Worm (Caenorhabditis elegans) whole organism, midembryonic: ENCODE data around the gene T22F3.7.

Experiments used
- T22C8.4 ChIP-seq: fragments of 200-800 bp; sonication (Bioruptor generic); IDR thresholded peaks from 2 replicates; pipeline ENCODE4 v1.3.6; 2022; ENCODE audit warnings: missing genetic modification characterization, missing compliant biosample characterization
- cog-1 ChIP-seq: sonication (generic microtip); optimal IDR thresholded peaks from 2 replicates; lab custom pipeline; 2016; ENCODE audit warnings: missing genetic modification characterization, missing compliant biosample characterization
- flt-1 ChIP-seq: fragments of 200-800 bp; sonication (Bioruptor generic); IDR thresholded peaks from 2 replicates; pipeline ENCODE4 v1.3.6; 2022; ENCODE audit warnings: missing genetic modification characterization, missing compliant biosample characterization
- klf-2 ChIP-seq: fragments of 200-800 bp; sonication (Bioruptor generic); conservative IDR thresholded peaks from 2 replicates; pipeline ENCODE4 v1.3.6; 2022; ENCODE audit warnings: missing genetic modification reagents, missing genetic modification characterization, missing compliant biosample characterization
- med-1 ChIP-seq: sonication (generic microtip); optimal IDR thresholded peaks from 2 replicates; lab custom pipeline; 2017; ENCODE audit warnings: missing genetic modification characterization, mild to moderate bottlenecking, missing compliant biosample characterization, antibody characterized with exemption, missing genetic modification reagents; ENCODE audit not compliant: insufficient read depth
- ref-1 ChIP-seq: fragments of 200-800 bp; sonication (Bioruptor generic); conservative IDR thresholded peaks from 2 replicates; pipeline ENCODE4 v1.3.6; 2022; ENCODE audit warnings: missing genetic modification reagents, missing genetic modification characterization, missing compliant biosample characterization
- tab-1 ChIP-seq: fragments of 200-800 bp; sonication (Bioruptor generic); IDR thresholded peaks from 2 replicates; pipeline ENCODE4 v1.3.6; 2022; ENCODE audit warnings: missing genetic modification characterization, missing compliant biosample characterization
- ztf-23 ChIP-seq: fragments of 200-800 bp; sonication (Bioruptor generic); IDR thresholded peaks from 2 replicates; pipeline ENCODE4 v1.3.6; 2022; ENCODE audit warnings: missing genetic modification reagents, missing genetic modification characterization, missing compliant biosample characterization
- ztf-29 ChIP-seq: fragments of 200-800 bp; sonication (Bioruptor generic); IDR thresholded peaks from 2 replicates; pipeline ENCODE4 v1.3.6; 2022; ENCODE audit warnings: missing genetic modification reagents, missing genetic modification characterization, missing compliant biosample characterization

The T22F3.7 gene

DNA sequence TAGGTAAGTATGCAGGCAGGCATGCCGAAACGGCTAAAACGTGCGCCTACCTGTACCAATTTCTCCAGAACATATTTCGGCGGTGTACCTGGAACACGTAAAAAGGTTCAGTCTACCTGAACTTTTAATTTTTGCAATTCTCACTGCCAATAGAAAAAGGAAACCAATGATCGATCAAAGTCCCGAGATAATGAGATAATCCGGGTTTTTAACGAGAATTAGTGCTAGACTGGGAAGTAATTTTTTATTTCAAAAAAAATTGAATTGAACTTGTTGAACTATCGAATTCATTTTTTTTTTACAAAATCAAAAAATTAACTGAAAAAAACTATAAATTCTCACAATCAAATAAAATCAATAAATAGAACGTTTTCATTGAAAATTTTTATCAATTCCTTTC is at the start of gene T22F3.7:
Gene T22F3.7, minus strand, starts transcription at position 101 of the 400 bp plus-strand sequence.
- no peak for TF ChIP-seq ztf-23 (GFP tag; lab: Robert Waterston, UW)
- TF ChIP-seq flt-1 (GFP tag; lab: Robert Waterston, UW): no peak
- TF ChIP-seq med-1: no peak
- TF ChIP-seq klf-2 (GFP tag; lab: Robert Waterston, UW): no peak
- TF ChIP-seq T22C8.4: no peak
- no peak for TF ChIP-seq ref-1 (GFP tag; lab: Robert Waterston, UW)
- TF ChIP-seq cog-1 (tag; lab: Kevin White, UChicago): no peak
- TF ChIP-seq tab-1 (GFP tag; lab: Robert Waterston, UW): no peak

DNA sequence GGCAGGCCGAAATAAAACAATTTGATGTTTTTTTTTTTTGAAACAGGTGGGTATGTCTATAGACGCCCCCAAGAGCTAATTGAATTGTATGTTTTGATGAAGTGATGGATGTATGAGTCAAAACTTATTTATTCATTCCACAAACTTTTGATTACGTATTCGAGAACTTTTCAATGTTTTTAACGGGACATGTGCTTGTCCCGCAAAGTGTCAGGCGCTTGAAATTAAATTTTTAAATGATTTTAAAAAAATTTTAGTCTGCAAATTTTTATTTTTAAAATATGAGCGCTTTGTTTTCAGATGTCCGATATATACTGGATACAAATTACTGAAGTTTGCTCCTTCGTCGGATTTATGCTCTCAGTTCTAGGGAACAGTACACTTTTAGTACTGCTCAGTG is 49.0 kb upstream of the T22F3.7 start, which contains the start of gene str-114:
Gene str-114, plus strand, starts transcription at position 301 of the 400 bp plus-strand sequence.
- no peak for TF ChIP-seq tab-1 (GFP tag; lab: Robert Waterston, UW)
- TF ChIP-seq cog-1 (tag; lab: Kevin White, UChicago): no peak
- no peak for TF ChIP-seq ref-1 (GFP tag; lab: Robert Waterston, UW)
- no peak for TF ChIP-seq ztf-23 (GFP tag; lab: Robert Waterston, UW)
- no peak for TF ChIP-seq klf-2 (GFP tag; lab: Robert Waterston, UW)
- TF ChIP-seq ztf-29 (GFP tag; lab: Robert Waterston, UW): no peak
- TF ChIP-seq med-1: no peak
- TF ChIP-seq T22C8.4: no peak
- TF ChIP-seq flt-1 (GFP tag; lab: Robert Waterston, UW): no peak

DNA sequence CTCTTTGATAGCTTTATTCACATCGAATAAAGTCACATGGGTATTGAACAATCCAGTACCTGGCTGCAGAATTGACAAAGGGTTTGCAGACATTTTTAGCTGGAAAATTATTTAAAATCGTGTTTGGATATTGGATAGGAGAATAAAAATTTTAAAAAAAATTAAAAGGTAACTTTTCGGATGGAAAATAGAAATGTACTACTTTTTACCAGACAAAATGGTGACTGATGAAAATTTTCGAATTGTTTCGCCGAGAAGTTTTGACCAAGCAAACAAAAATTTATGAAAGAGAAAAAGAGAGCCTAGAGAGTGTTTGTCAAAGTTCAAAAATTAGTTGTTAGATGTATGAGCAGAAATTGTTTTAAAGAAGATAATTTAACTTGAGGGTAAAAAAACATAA is 47.4 kb upstream of the T22F3.7 start, which contains the start of gene F59B1.10:
Gene F59B1.10, minus strand, starts transcription at position 101 of the 400 bp plus-strand sequence.
- TF ChIP-seq tab-1 (GFP tag; lab: Robert Waterston, UW) (no peak), ztf-29 (GFP tag; lab: Robert Waterston, UW) (no peak), med-1 (no peak), klf-2 (GFP tag; lab: Robert Waterston, UW) (no peak), flt-1 (GFP tag; lab: Robert Waterston, UW) (no peak), T22C8.4 (no peak), ref-1 (GFP tag; lab: Robert Waterston, UW) (no peak), cog-1 (tag; lab: Kevin White, UChicago) (no peak), ztf-23 (GFP tag; lab: Robert Waterston, UW) (no peak)

DNA sequence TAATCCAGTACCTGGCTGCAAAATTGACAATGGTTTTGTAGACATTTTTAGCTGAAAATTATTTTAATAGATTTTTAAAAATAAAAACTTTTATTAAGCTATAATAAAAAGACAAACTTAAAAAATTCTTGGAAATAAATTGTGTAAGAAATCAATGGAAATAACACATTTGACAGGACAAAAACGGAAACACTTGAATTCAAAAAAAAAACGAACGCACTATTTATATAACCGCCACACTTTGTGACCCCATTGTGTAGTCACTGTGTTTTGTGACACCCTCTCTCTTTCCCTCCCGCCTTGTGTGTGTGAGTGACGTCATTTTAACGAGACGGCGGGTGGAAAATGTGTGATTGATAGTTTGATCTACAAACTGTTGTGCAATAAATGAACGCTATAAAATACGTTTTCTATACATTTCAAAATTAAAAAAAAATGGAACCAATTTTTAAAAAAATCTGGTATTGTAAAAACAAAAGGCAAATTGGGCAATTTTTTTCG is 43.8 kb upstream of the T22F3.7 start, which contains the start of gene F59B1.8:
Gene F59B1.8, minus strand, starts transcription at position 51 of the 501 bp plus-strand sequence.
- TF ChIP-seq cog-1 (tag; lab: Kevin White, UChicago): no peak
- TF ChIP-seq T22C8.4: no peak
- no peak for TF ChIP-seq flt-1 (GFP tag; lab: Robert Waterston, UW)
- TF ChIP-seq med-1: no peak
- no peak for TF ChIP-seq tab-1 (GFP tag; lab: Robert Waterston, UW)
- TF ChIP-seq klf-2 (GFP tag; lab: Robert Waterston, UW): no peak
- TF ChIP-seq ref-1 (GFP tag; lab: Robert Waterston, UW): no peak
- TF ChIP-seq ztf-29 (GFP tag; lab: Robert Waterston, UW): no peak
- TF ChIP-seq ztf-23 (GFP tag; lab: Robert Waterston, UW): no peak

DNA sequence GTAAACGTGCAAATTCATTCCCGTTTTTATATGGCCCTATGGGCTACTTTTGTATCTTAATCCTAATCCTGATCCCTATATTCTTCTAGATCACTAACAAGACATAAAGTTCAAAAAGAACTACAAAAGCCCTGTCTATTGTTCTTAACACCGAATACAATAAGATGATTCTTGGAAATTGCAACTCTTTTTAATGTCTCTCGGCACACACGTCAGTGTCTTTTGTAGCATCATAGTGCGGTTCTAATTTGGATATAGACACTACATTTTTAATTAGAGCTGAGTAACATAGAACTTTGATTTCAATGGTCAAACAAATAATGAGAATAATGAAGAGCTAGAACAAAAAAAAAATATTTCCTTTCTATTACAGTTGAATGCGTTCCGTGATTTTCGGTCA is 39.4 kb upstream of the T22F3.7 start:
- TF ChIP-seq ztf-23 (GFP tag; lab: Robert Waterston, UW): no peak
- no peak for TF ChIP-seq ztf-29 (GFP tag; lab: Robert Waterston, UW)
- no peak for TF ChIP-seq flt-1 (GFP tag; lab: Robert Waterston, UW)
- TF ChIP-seq ref-1 (GFP tag; lab: Robert Waterston, UW): no peak
- no peak for TF ChIP-seq cog-1 (tag; lab: Kevin White, UChicago)
- TF ChIP-seq klf-2 (GFP tag; lab: Robert Waterston, UW): no peak
- no peak for TF ChIP-seq med-1
- no peak for TF ChIP-seq tab-1 (GFP tag; lab: Robert Waterston, UW)
- TF ChIP-seq T22C8.4: no peak

DNA sequence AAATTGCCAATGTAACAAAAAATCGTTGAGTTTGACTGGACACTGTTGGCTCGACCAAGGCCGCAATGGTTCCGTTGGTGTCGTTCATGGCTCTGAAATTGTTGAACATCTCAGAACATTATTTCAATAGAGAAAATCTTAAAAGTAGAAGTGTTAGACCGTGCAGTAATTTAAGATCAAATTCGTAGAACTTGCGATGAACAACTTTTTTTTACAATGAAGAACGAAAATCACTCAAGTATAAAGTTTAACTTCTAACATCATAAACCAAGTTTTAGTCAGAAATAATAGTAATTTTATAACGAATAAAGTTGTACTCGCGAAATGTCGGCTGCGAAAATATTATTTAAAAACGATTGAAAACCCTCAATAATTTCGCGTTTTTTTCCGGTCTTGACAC is 36.6 kb upstream of the T22F3.7 start, which contains the start of gene srx-41:
Gene srx-41, minus strand, starts transcription at position 101 of the 400 bp plus-strand sequence.
- no peak for TF ChIP-seq med-1
- TF ChIP-seq T22C8.4: no peak
- no peak for TF ChIP-seq klf-2 (GFP tag; lab: Robert Waterston, UW)
- TF ChIP-seq cog-1 (tag; lab: Kevin White, UChicago): no peak
- TF ChIP-seq ztf-23 (GFP tag; lab: Robert Waterston, UW): no peak
- no peak for TF ChIP-seq ref-1 (GFP tag; lab: Robert Waterston, UW)
- TF ChIP-seq flt-1 (GFP tag; lab: Robert Waterston, UW): no peak
- TF ChIP-seq tab-1 (GFP tag; lab: Robert Waterston, UW): no peak
- no peak for TF ChIP-seq ztf-29 (GFP tag; lab: Robert Waterston, UW)

DNA sequence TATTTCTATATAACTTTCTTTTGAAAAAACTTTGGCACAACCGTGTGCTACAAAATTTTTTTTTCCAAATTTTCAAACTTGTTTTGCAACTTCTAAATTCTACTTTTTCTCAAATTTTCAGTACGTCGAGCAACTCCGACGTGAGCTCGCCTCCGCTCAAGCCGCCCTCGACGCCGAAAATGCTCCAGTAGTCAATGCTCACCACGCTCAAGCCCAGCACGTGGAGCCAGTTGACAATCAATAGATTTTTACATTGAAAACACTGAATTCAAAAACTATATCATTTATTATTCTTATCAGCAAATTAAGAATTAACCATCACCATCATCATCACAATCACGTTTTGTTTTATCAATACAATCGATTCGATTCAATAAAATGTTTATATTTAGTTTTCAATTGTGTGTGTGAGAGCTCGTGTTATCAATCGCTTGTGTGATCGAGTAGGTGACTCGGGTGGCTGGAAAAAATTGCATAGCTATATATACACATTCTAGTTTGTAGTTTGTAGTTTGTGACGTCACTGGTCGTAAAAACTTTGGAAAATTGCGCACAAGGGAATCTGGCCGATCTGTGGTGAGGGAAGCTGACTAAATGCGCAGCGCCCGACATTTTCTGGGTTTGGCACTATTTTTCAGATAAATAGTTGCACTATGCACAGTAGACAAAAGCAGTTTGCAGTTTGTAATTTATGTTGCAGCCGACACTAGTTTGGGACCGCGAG is 34.0 kb upstream of the T22F3.7 start:
- TF ChIP-seq tab-1 (GFP tag; lab: Robert Waterston, UW) (no peak), cog-1 (tag; lab: Kevin White, UChicago) (no peak), ztf-23 (GFP tag; lab: Robert Waterston, UW) (no peak), med-1 (no peak), ref-1 (GFP tag; lab: Robert Waterston, UW) (no peak), T22C8.4 (no peak), klf-2 (GFP tag; lab: Robert Waterston, UW) (no peak)

DNA sequence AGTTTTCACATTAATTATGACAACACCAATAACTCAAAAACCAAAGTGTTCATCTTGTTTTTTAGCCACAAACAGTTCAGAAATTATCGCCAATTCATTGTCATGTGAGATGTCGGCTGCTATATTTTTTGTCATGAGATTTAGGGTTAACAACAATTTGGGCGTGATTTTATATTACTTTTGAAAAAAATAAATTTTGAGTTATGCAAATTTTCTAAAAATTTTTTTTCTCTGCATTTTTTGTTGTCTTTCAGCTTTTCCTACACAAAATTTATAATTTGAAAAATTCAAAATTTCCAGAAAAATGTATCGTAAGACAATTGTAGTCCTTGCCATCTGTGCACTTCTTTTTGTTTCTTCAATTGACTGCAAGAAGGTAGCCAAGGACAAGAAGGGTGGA is 32.6 kb upstream of the T22F3.7 start, which contains the start of gene F59B1.2:
Gene F59B1.2, plus strand, starts transcription at position 301 of the 400 bp plus-strand sequence.
- TF ChIP-seq cog-1 (tag; lab: Kevin White, UChicago): no peak
- TF ChIP-seq ref-1 (GFP tag; lab: Robert Waterston, UW): no peak
- no peak for TF ChIP-seq ztf-23 (GFP tag; lab: Robert Waterston, UW)
- no peak for TF ChIP-seq ztf-29 (GFP tag; lab: Robert Waterston, UW)
- TF ChIP-seq med-1: no peak
- TF ChIP-seq tab-1 (GFP tag; lab: Robert Waterston, UW): no peak
- TF ChIP-seq T22C8.4: no peak
